Worm (Caenorhabditis elegans): ENCODE results near the gene gtap-1.

ce11 chrII:5810230-5810629, 22.8 kb downstream of the gtap-1 start, which contains the start of the genes msp-64 and ZK1248.5:
- TF ChIP-seq set-16 (GFP tag; IDR thresholded peaks at IDR 0.05) (no peak), lir-3 (tag; optimal IDR thresholded peaks at IDR 0.05) (no peak), aly-2 (tag; optimal IDR thresholded peaks at IDR 0.05) (no peak), pha-4 (GFP tag; IDR thresholded peaks at IDR 0.05) (no peak), pha-4 (tag; optimal IDR thresholded peaks at IDR 0.05) (no peak), ceh-82 (tag; optimal IDR thresholded peaks at IDR 0.05) (no peak), T20F7.1 (GFP tag; optimal IDR thresholded peaks at IDR 0.05) (no peak), ZK546.5 (tag; optimal IDR thresholded peaks at IDR 0.05) (no peak), nhr-6 (tag; optimal IDR thresholded peaks at IDR 0.05) (no peak), egl-43 (GFP tag; IDR thresholded peaks at IDR 0.05) (no peak), ama-1 (optimal IDR thresholded peaks at IDR 0.05) (no peak)
